Fruit fly (Drosophila melanogaster): ENCODE data around the gene CG11333.

The CG11333 gene

DNA sequence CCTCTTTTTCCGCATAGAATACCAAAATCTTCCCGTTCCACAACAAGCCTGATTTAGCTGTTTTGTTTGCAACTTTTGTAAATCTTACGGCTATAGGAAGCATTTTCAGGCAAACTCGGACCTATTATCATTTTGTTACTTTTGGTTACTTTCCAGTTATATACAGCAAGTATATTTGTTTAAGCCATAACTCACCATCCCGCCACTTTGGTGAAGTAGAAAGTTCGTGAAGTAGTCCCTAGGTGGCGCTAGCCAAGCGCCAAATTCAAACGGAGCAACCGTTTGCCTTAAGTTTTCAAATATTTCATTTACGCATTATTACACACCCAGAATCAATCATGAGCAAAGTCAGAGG, at the start of gene CG11333, which contains the start of gene CG11334:
Gene CG11333, plus strand, starts transcription at position 290 of the 355 bp plus-strand sequence.
Gene CG11334, minus strand, starts transcription at position 26 of the 355 bp plus-strand sequence.
- no peak for TF ChIP-seq sna (GFP tag; IDR thresholded peaks at IDR 0.05; ENCODE audit: partially characterized antibody)
- no peak for TF ChIP-seq hb (GFP tag; IDR thresholded peaks at IDR 0.05; ENCODE audit: partially characterized antibody)
- TF ChIP-seq CG13287 (GFP tag; IDR thresholded peaks at IDR 0.05; ENCODE audit: partially characterized antibody): no peak; the same call in 1 of the 2 replicates
- TF ChIP-seq CG2129 (GFP tag; IDR thresholded peaks at IDR 0.05; ENCODE audit: partially characterized antibody): no peak
- TF ChIP-seq bigmax (GFP tag; optimal IDR thresholded peaks at IDR 0.05): no peak
- no peak for TF ChIP-seq Elba2 (GFP tag; optimal IDR thresholded peaks at IDR 0.05)
- peak; percentile 57 for TF ChIP-seq scrt (GFP tag; optimal IDR thresholded peaks at IDR 0.05)
- no peak for TF ChIP-seq Nf-YB (GFP tag; optimal IDR thresholded peaks at IDR 0.05)
- TF ChIP-seq CG9437 (GFP tag; optimal IDR thresholded peaks at IDR 0.05): no peak
- TF ChIP-seq CG5245 (GFP tag; optimal IDR thresholded peaks at IDR 0.05): no peak
- TF ChIP-seq dysf (GFP tag; IDR thresholded peaks at IDR 0.05): no peak
- no peak for TF ChIP-seq CG31224 (GFP tag; IDR thresholded peaks at IDR 0.05)
- TF ChIP-seq kni (GFP tag; optimal IDR thresholded peaks at IDR 0.05): no peak
- TF ChIP-seq Nf-YC (tag; optimal IDR thresholded peaks at IDR 0.05): no peak
- TF ChIP-seq CG7357 (GFP tag; IDR thresholded peaks at IDR 0.05): no peak
- TF ChIP-seq Antp (GFP tag; optimal IDR thresholded peaks at IDR 0.05): no peak
- TF ChIP-seq Stat92E (GFP tag; optimal IDR thresholded peaks at IDR 0.05): peak in 1 of 3 experiments; percentile 9
- TF ChIP-seq chinmo (GFP tag; IDR thresholded peaks at IDR 0.05; ENCODE audit: partially characterized antibody): 0 out of 4 replicates have a peak, but pooled peaks have one; percentile 21
- TF ChIP-seq CG7963 (GFP tag; IDR thresholded peaks at IDR 0.05; ENCODE audit: partially characterized antibody): no peak
- TF ChIP-seq E2f2 (GFP tag; IDR thresholded peaks at IDR 0.05): peak; percentile 99
- no peak for TF ChIP-seq prd (optimal IDR thresholded peaks at IDR 0.05)
- TF ChIP-seq prd (GFP tag; IDR thresholded peaks at IDR 0.05): no peak
- TF ChIP-seq CG9609 (GFP tag; optimal IDR thresholded peaks at IDR 0.05): no peak
- TF ChIP-seq crp (GFP tag; optimal IDR thresholded peaks at IDR 0.05): peak in 1 of 2 experiments; percentile 25
- TF ChIP-seq her (GFP tag; optimal IDR thresholded peaks at IDR 0.05): peak; percentile 95
- no peak for TF ChIP-seq CG34376 (GFP tag; optimal IDR thresholded peaks at IDR 0.05)
- TF ChIP-seq Vsx1 (GFP tag; optimal IDR thresholded peaks at IDR 0.05): no peak
- peak; percentile 7 for TF ChIP-seq CG17829 (tag; optimal IDR thresholded peaks at IDR 0.05)
- TF ChIP-seq gsb-n (tag; optimal IDR thresholded peaks at IDR 0.05): no peak
- TF ChIP-seq z (GFP tag; IDR thresholded peaks at IDR 0.05): no peak
- TF ChIP-seq CG14710 (tag; optimal IDR thresholded peaks at IDR 0.05): peak; percentile 20
- TF ChIP-seq ash1 (GFP tag; optimal IDR thresholded peaks at IDR 0.05): no peak
- peak; percentile 13; the same call in 1 of the 3 replicates for TF ChIP-seq ci (GFP tag; IDR thresholded peaks at IDR 0.05)
- no peak for TF ChIP-seq danr (GFP tag; IDR thresholded peaks at IDR 0.05)
- no peak for TF ChIP-seq CG18764 (GFP tag; optimal IDR thresholded peaks at IDR 0.05)
- no peak for TF ChIP-seq CG12942 (GFP tag; optimal IDR thresholded peaks at IDR 0.05)
- no peak for TF ChIP-seq gro (GFP tag; optimal IDR thresholded peaks at IDR 0.05)
- no peak for TF ChIP-seq dati (GFP tag; IDR thresholded peaks at IDR 0.05)
- no peak for TF ChIP-seq ewg (GFP tag; optimal IDR thresholded peaks at IDR 0.05)
- TF ChIP-seq Lhr (GFP tag; optimal IDR thresholded peaks at IDR 0.05): peak; percentile 22
- no peak for TF ChIP-seq Hey (tag; optimal IDR thresholded peaks at IDR 0.05)
- no peak for TF ChIP-seq CG34422 (GFP tag; IDR thresholded peaks at IDR 0.05)
- TF ChIP-seq pfk (GFP tag; optimal IDR thresholded peaks at IDR 0.05): no peak
- TF ChIP-seq Sox102F (GFP tag; optimal IDR thresholded peaks at IDR 0.05): no peak
- peak; percentile 88 for TF ChIP-seq gfzf (GFP tag; optimal IDR thresholded peaks at IDR 0.05)
- no peak for TF ChIP-seq CG30403 (GFP tag; optimal IDR thresholded peaks at IDR 0.05)
- TF ChIP-seq PHDP (tag; optimal IDR thresholded peaks at IDR 0.05): no peak
- TF ChIP-seq hkb (optimal IDR thresholded peaks at IDR 0.05): peak; percentile 44
- no peak for TF ChIP-seq hkb (GFP tag; IDR thresholded peaks at IDR 0.05)
- TF ChIP-seq nerfin-1 (tag; optimal IDR thresholded peaks at IDR 0.05): no peak
- TF ChIP-seq pho (GFP tag; optimal IDR thresholded peaks at IDR 0.05): no peak
